Worm (Caenorhabditis elegans): Measurements from ENCODE around the gene pals-17.
"Not testable (repeated sequence)": the region's sequence is repeated elsewhere in the genome, so short reads cannot be mapped to it uniquely, and the experiment has no call there.

The pals-17 gene

ce11 chrIII:1359669-1360068, 32.0 kb downstream of the pals-17 start, which contains the start of gene Y82E9BR.9:
Y82E9BR.9 (minus strand) TSS chrIII:1359769.
- TF ChIP-seq elt-1 (tag; optimal IDR thresholded peaks at IDR 0.05) (no peak), ZK546.5 (tag; optimal IDR thresholded peaks at IDR 0.05) (no peak), C34F6.9 (tag; optimal IDR thresholded peaks at IDR 0.05) (no peak), nhr-11 (tag; optimal IDR thresholded peaks at IDR 0.05) (no peak), crh-2 (tag; optimal IDR thresholded peaks at IDR 0.05) (no peak), dmd-4 (tag; optimal IDR thresholded peaks at IDR 0.05) (no peak)

DNA sequence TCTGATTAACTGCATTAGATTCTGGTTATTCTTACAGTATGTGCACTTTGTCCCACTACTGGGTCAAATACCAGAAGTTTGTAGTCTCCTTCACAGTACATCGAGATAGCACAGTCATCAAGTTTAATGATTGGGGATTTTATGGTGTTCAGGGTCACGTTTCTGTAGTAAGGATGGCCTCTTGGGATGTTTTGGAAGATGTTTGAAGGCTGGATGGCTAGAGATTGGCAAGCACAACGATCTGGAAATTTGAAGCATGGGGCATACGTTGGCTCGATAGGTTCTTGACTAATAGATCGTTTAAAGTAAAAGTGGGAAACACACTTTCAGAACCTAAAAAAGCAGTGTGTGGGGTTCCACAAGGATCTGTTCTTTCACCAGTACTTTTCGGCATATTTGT, 33.7 kb downstream of the pals-17 start, which contains the start of gene Y82E9BR.8:
Y82E9BR.8 (minus strand) TSS at position 101 of the 400 bp plus-strand sequence.
- TF ChIP-seq egl-27, nhr-21, fos-1 (tag; optimal IDR thresholded peaks at IDR 0.05): not testable (repeated sequence)

ce11 chrIII:1355320-1355719, 36.3 kb downstream of the pals-17 start, which contains the start of gene Y82E9BL.1:
Y82E9BL.1 (minus strand) TSS chrIII:1355420.
- TF ChIP-seq F13H6.1 (tag; optimal IDR thresholded peaks at IDR 0.05) (no peak), elt-1 (tag; optimal IDR thresholded peaks at IDR 0.05) (no peak), blmp-1 (tag; optimal IDR thresholded peaks at IDR 0.05; ENCODE audit: insufficient read depth) (no peak), peb-1 (tag; optimal IDR thresholded peaks at IDR 0.05) (no peak), ama-1 (optimal IDR thresholded peaks at IDR 0.05) (no peak), elt-3 (tag; optimal IDR thresholded peaks at IDR 0.05) (no peak), nhr-21 (tag; optimal IDR thresholded peaks at IDR 0.05) (no peak), gmeb-1 (tag; optimal IDR thresholded peaks at IDR 0.05) (no peak), lin-13 (GFP tag; optimal IDR thresholded peaks at IDR 0.05) (no peak), alr-1 (tag; optimal IDR thresholded peaks at IDR 0.05) (no peak)

DNA sequence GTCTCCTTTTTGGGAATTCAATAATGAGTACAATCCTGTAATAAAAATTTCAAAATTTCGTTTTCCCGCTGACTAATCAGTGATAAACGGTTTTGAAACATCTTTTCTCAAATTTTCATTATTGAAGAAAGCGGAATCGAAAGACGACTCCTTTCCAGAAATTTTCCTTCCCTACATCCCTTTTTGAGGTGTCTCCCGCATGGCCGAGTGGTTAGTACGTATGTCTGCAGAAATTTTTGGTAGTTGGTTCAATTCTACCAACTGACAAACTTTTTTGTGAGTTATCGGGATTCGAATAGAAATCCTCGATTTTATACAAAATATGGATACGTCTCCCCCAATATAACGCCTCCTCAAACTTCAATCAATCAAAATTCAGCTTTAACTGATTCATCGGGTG, 37.1 kb downstream of the pals-17 start:
- no peak for TF ChIP-seq C34F6.9 (tag; optimal IDR thresholded peaks at IDR 0.05)
- TF ChIP-seq lsy-2 (tag; optimal IDR thresholded peaks at IDR 0.05) = no peak
- no peak for TF ChIP-seq elt-3 (tag; optimal IDR thresholded peaks at IDR 0.05)
- TF ChIP-seq ztf-4 (tag; optimal IDR thresholded peaks at IDR 0.05) = no peak
- no peak for TF ChIP-seq nhr-12 (tag; optimal IDR thresholded peaks at IDR 0.05)
- TF ChIP-seq nhr-21 (tag; optimal IDR thresholded peaks at IDR 0.05) = no peak
- no peak for TF ChIP-seq R02D3.7 (tag; optimal IDR thresholded peaks at IDR 0.05)
- TF ChIP-seq nhr-77 (tag; optimal IDR thresholded peaks at IDR 0.05) = no peak
- no peak for TF ChIP-seq unc-39 (tag; optimal IDR thresholded peaks at IDR 0.05)
- no peak for TF ChIP-seq Y55F3AM.14 (GFP tag; optimal IDR thresholded peaks at IDR 0.05)
- no peak for TF ChIP-seq gmeb-1 (tag; optimal IDR thresholded peaks at IDR 0.05)
- TF ChIP-seq aly-2 (tag; optimal IDR thresholded peaks at IDR 0.05) = no peak
- no peak for TF ChIP-seq mdl-1 (tag; optimal IDR thresholded peaks at IDR 0.05)
- TF ChIP-seq snpc-4 (tag; optimal IDR thresholded peaks at IDR 0.05) = no peak
- TF ChIP-seq lin-13 (GFP tag; optimal IDR thresholded peaks at IDR 0.05) = no peak
- no peak for TF ChIP-seq sma-3 (GFP tag; optimal IDR thresholded peaks at IDR 0.05)
- TF ChIP-seq nhr-237 (tag; optimal IDR thresholded peaks at IDR 0.05) = no peak
- no peak for TF ChIP-seq sma-9 (GFP tag; optimal IDR thresholded peaks at IDR 0.05)
- TF ChIP-seq sma-9 (tag; optimal IDR thresholded peaks at IDR 0.05) = no peak
- TF ChIP-seq sem-4 (tag; optimal IDR thresholded peaks at IDR 0.05) = no peak

DNA sequence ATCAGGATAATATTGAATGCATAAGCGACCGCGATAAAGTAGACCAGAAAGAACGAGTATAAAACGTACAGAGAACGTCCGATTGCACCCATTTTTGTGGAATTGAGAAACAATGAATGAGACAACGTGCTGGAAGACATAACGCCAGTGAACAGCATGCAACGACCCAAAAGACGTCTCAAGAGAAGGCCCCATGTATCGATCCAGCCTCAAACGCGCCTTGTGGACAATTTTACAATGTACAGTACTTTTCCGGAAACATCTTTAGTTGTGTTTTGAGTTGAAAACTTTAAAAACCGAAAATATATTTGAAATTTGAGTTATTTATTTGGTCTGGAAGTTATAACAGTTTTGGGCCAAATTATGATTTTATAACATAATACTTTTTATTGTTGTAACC, 40.9 kb downstream of the pals-17 start, which contains the start of gene Y82E9BL.3:
Y82E9BL.3 (minus strand) TSS at position 101 of the 400 bp plus-strand sequence.
- TF ChIP-seq unc-55 (GFP tag; optimal IDR thresholded peaks at IDR 0.05) (no peak), peb-1 (tag; optimal IDR thresholded peaks at IDR 0.05) (no peak), nhr-237 (tag; optimal IDR thresholded peaks at IDR 0.05) (no peak), ztf-11 (tag; optimal IDR thresholded peaks at IDR 0.05) (no peak), skn-1 (tag; optimal IDR thresholded peaks at IDR 0.05) (no peak), ztf-4 (tag; optimal IDR thresholded peaks at IDR 0.05) (no peak), unc-62 (GFP tag; optimal IDR thresholded peaks at IDR 0.05) (no peak), nhr-12 (tag; optimal IDR thresholded peaks at IDR 0.05) (no peak), ZK546.5 (tag; optimal IDR thresholded peaks at IDR 0.05) (no peak), nhr-23 (tag; optimal IDR thresholded peaks at IDR 0.05) (no peak), ztf-1 (GFP tag; conservative IDR thresholded peaks at IDR 0.05) (no peak), alr-1 (tag; optimal IDR thresholded peaks at IDR 0.05) (no peak), nhr-6 (tag; optimal IDR thresholded peaks at IDR 0.05) (no peak), Y55F3AM.14 (GFP tag; optimal IDR thresholded peaks at IDR 0.05) (no peak), mdl-1 (tag; optimal IDR thresholded peaks at IDR 0.05) (no peak), R02D3.7 (tag; optimal IDR thresholded peaks at IDR 0.05) (no peak), ceh-82 (tag; optimal IDR thresholded peaks at IDR 0.05) (no peak)

Data from whole organism, L2 larva.